Fruit fly (Drosophila melanogaster): ENCODE data around the gene Ass.

DNA sequence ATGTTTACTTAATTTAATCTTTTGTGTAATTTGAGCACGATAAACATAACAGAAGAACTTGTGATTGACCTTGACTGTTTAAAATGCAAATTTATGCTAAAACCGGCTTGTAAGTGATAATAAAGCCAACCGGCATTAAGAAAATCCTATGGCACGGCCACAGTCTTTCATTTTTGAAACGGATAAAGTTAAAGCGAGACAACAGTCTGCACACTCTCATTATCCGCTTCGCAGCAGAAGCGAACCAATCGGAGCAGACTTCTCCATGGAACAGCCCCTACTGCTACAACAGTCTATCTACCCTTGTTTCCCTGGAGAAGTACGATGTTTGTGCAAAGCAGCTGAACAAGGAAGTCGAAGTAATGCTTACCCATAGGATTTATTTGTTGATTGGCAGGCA is 38.9 kb upstream of the Ass start:
- no peak for TF ChIP-seq bab1 (GFP tag; optimal IDR thresholded peaks at IDR 0.05)
- TF ChIP-seq tj (GFP tag; optimal IDR thresholded peaks at IDR 0.05) = no peak
- no peak for TF ChIP-seq Hr96 (GFP tag; optimal IDR thresholded peaks at IDR 0.05)
- no peak for TF ChIP-seq CG5204 (GFP tag; optimal IDR thresholded peaks at IDR 0.05)
- TF ChIP-seq Mnt (GFP tag; optimal IDR thresholded peaks at IDR 0.05) = no peak
- TF ChIP-seq cic (GFP tag; optimal IDR thresholded peaks at IDR 0.05) = no peak
- TF ChIP-seq CG7101 (tag; optimal IDR thresholded peaks at IDR 0.05) = no peak
- TF ChIP-seq toe (GFP tag; optimal IDR thresholded peaks at IDR 0.05) = no peak
- TF ChIP-seq CG14711 (tag; optimal IDR thresholded peaks at IDR 0.05) = no peak
- TF ChIP-seq CG12768 (GFP tag; optimal IDR thresholded peaks at IDR 0.05) = no peak
- TF ChIP-seq cnc (optimal IDR thresholded peaks at IDR 0.05) = no peak
- TF ChIP-seq ovo (GFP tag; optimal IDR thresholded peaks at IDR 0.05) = no peak
- no peak for TF ChIP-seq kay (GFP tag; ENCODE audit: borderline replicate concordance)
- no peak for TF ChIP-seq Crg-1 (GFP tag; optimal IDR thresholded peaks at IDR 0.05)
